Worm (Caenorhabditis elegans) whole organism, L4 larva: ENCODE measurements around the gene rsp-3.

ENCODE experiments used
- ama-1 ChIP-seq: fragments of 150-350 bp; optimal IDR thresholded peaks from 2 replicates; lab custom pipeline; 2014; ENCODE audit warnings: inconsistent platforms, mixed read lengths
- ceh-82 ChIP-seq: sonication (generic microtip); optimal IDR thresholded peaks from 2 replicates; lab custom pipeline; 2017; ENCODE audit warnings: missing biosample characterization, missing genetic modification characterization
- dmd-8 ChIP-seq: fragments of 200-800 bp; sonication (Bioruptor generic); IDR thresholded peaks from 2 replicates; pipeline ENCODE4 v1.3.6; 2022; ENCODE audit warnings: missing genetic modification characterization, missing compliant biosample characterization
- lin-29 ChIP-seq: fragments of 200-800 bp; sonication (Bioruptor generic); IDR thresholded peaks from 2 replicates; pipeline ENCODE4 v1.3.6; 2022; ENCODE audit warnings: missing genetic modification reagents, missing genetic modification characterization, missing compliant biosample characterization
- lin-39 ChIP-seq: fragments of 150-350 bp; optimal IDR thresholded peaks from 2 replicates; lab custom pipeline; 2014; ENCODE audit warnings: missing biosample characterization, missing genetic modification reagents, missing genetic modification characterization
- nhr-11 ChIP-seq: fragments of 150-350 bp; optimal IDR thresholded peaks from 2 replicates; lab custom pipeline; 2014; ENCODE audit warnings: missing biosample characterization, missing genetic modification characterization
- nhr-25 ChIP-seq: sonication (generic microtip); optimal IDR thresholded peaks from 2 replicates; lab custom pipeline; 2017; ENCODE audit warnings: missing genetic modification characterization, mild to moderate bottlenecking, missing compliant biosample characterization, antibody characterized with exemption, moderate library complexity, borderline replicate concordance; ENCODE audit not compliant: insufficient read depth
- nhr-76 ChIP-seq: fragments of 150-350 bp; optimal IDR thresholded peaks from 2 replicates; lab custom pipeline; 2014; ENCODE audit warnings: missing biosample characterization, missing genetic modification characterization
- zag-1 ChIP-seq: fragments of 150-350 bp; optimal IDR thresholded peaks from 2 replicates; lab custom pipeline; 2014; ENCODE audit warnings: missing biosample characterization, missing genetic modification characterization

DNA sequence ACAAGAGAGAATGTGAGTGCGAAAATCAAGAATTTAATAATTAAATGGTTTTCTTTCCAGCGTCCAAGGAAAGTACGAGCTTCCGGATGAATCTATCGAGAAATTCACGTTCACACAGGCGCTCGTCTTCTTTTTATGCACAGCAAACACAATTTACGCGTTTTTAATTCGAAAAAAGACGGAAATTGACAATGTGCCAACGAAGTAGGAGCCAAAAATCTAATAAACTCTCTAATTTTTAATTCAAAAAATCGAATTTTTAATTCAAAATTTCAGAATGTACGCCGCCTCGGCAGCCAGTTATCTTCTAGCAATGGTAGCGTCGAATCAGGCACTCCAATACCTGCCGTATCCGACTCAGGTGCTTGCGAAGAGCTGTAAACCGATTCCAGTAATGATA is 24.0 kb upstream of the rsp-3 start:
- no peak for TF ChIP-seq nhr-11 (tag; lab: Kevin White, UChicago)
- TF ChIP-seq nhr-76, result no peak
- no peak for TF ChIP-seq zag-1
- TF ChIP-seq lin-29 (GFP tag; lab: Robert Waterston, UW), result no peak
- no peak for TF ChIP-seq lin-39
- no peak for TF ChIP-seq ceh-82 (tag; lab: Kevin White, UChicago)
- TF ChIP-seq ama-1 (lab: Kevin White, UChicago), result no peak
- no peak for TF ChIP-seq nhr-25
- no peak for TF ChIP-seq dmd-8 (GFP tag; lab: Robert Waterston, UW)
